Worm (Caenorhabditis elegans): Measurements from ENCODE around the gene nhr-101.

DNA sequence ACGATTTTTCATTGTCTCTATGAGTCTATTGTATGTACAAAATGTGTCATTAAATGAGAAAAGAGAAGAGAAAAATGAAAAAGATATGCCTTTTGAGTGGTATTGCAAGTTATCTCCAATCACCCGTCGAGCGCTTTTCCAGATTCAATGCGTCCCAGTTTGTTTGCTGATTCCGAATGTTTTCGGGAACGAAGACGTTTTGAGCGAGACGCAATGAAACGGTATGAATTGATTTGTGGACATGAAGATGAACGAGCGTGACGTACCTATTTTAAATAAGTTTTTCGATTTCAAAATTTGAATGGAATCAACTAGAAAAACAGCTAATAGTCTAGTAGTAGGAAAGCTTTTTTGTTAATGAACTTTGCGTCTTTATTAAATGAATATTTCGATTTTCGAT lies 46.5 kb downstream of the nhr-101 start:
- TF ChIP-seq tab-1 (GFP tag; IDR thresholded peaks at IDR 0.05), result no peak
- TF ChIP-seq ztf-23 (GFP tag; IDR thresholded peaks at IDR 0.05), result no peak
